Fruit fly (Drosophila melanogaster): Measurements from ENCODE around the gene Eogt.

dm6 chr2L:2427384-2428208 is 46.7 kb downstream of the Eogt start:
- no peak for TF ChIP-seq acj6 (GFP tag; optimal IDR thresholded peaks at IDR 0.05)
- TF ChIP-seq topi (GFP tag; optimal IDR thresholded peaks at IDR 0.05): no peak
- no peak for TF ChIP-seq Smox (GFP tag; optimal IDR thresholded peaks at IDR 0.05)
- no peak for TF ChIP-seq CG8632 (GFP tag; optimal IDR thresholded peaks at IDR 0.05)
- TF ChIP-seq pdm3 (GFP tag; optimal IDR thresholded peaks at IDR 0.05): no peak
- TF ChIP-seq CG9139 (GFP tag; optimal IDR thresholded peaks at IDR 0.05): no peak
- no peak for TF ChIP-seq CG16779 (tag; optimal IDR thresholded peaks at IDR 0.05)
- no peak for TF ChIP-seq CG3032 (tag; optimal IDR thresholded peaks at IDR 0.05)
- TF ChIP-seq CG10669 (GFP tag; optimal IDR thresholded peaks at IDR 0.05): no peak
- no peak for TF ChIP-seq Blimp-1 (GFP tag; optimal IDR thresholded peaks at IDR 0.05)
- TF ChIP-seq CG6854 (GFP tag; optimal IDR thresholded peaks at IDR 0.05): no peak
- TF ChIP-seq achi (GFP tag; optimal IDR thresholded peaks at IDR 0.05): no peak
